Worm (Caenorhabditis elegans): ENCODE measurements around the gene lgc-22.

- TF ChIP-seq mep-1 (tag; optimal IDR thresholded peaks at IDR 0.05): no peak
- TF ChIP-seq nhr-76 (tag; optimal IDR thresholded peaks at IDR 0.05): no peak
- TF ChIP-seq snpc-4 (tag; optimal IDR thresholded peaks at IDR 0.05): no peak
- TF ChIP-seq egl-27 (tag; optimal IDR thresholded peaks at IDR 0.05): no peak
- no peak for TF ChIP-seq lin-29 (GFP tag; IDR thresholded peaks at IDR 0.05)
- no peak for TF ChIP-seq unc-62 (GFP tag; optimal IDR thresholded peaks at IDR 0.05 in 1 of 2)
- TF ChIP-seq unc-62 (tag; optimal IDR thresholded peaks at IDR 0.05): no peak
- no peak for TF ChIP-seq lin-38 (GFP tag; IDR thresholded peaks at IDR 0.05)
- TF ChIP-seq mes-2 (tag; optimal IDR thresholded peaks at IDR 0.05; ENCODE audit: poor library complexity, severe bottlenecking): no peak
- TF ChIP-seq nhr-28 (tag; optimal IDR thresholded peaks at IDR 0.05): no peak
- no peak for TF ChIP-seq unc-130 (GFP tag; optimal IDR thresholded peaks at IDR 0.05)
- TF ChIP-seq nhr-237 (tag; optimal IDR thresholded peaks at IDR 0.05): no peak
These were observed 37.1 kb downstream of the lgc-22 start for ce11 chrIV:4338217-4338616.
